Worm (Caenorhabditis elegans) whole organism, late embryonic: ENCODE data around the gene Y66A7A.7.
A peak's percentile ranks its signal among the peaks of the same experiment; 100 is the strongest.

ENCODE experiments used
- C38D4.7 ChIP-seq: fragments of 200-800 bp; sonication (Bioruptor generic); optimal IDR thresholded peaks from 2 replicates; lab custom pipeline; 2018; ENCODE audit warnings: mild to moderate bottlenecking, missing genetic modification characterization, moderate library complexity, missing compliant biosample characterization
- F13H6.1 ChIP-seq: sonication (generic microtip); optimal IDR thresholded peaks from 2 replicates; lab custom pipeline; 2016; ENCODE audit warnings: missing genetic modification characterization, missing compliant biosample characterization
- K02D7.2 ChIP-seq: sonication (generic microtip); optimal IDR thresholded peaks from 2 replicates; lab custom pipeline; 2017; ENCODE audit warnings: mild to moderate bottlenecking, missing genetic modification characterization, missing compliant biosample characterization
- K09A11.1 ChIP-seq: sonication (generic microtip); optimal IDR thresholded peaks from 2 replicates; lab custom pipeline; 2017; ENCODE audit warnings: antibody characterized with exemption, mild to moderate bottlenecking, missing genetic modification characterization, missing compliant biosample characterization; ENCODE audit not compliant: insufficient read depth
- ceh-18 ChIP-seq: sonication (generic microtip); optimal IDR thresholded peaks from 2 replicates; lab custom pipeline; 2016; ENCODE audit warnings: missing genetic modification characterization, missing compliant biosample characterization
- ceh-24 ChIP-seq: sonication (generic microtip); optimal IDR thresholded peaks from 2 replicates; lab custom pipeline; 2016; ENCODE audit warnings: mild to moderate bottlenecking, missing genetic modification characterization, missing compliant biosample characterization
- ceh-30 ChIP-seq: fragments of 150-350 bp; optimal IDR thresholded peaks from 2 replicates; lab custom pipeline; 2014; ENCODE audit warnings: missing biosample characterization, missing genetic modification characterization
- ceh-31 ChIP-seq: sonication (generic microtip); optimal IDR thresholded peaks from 2 replicates; lab custom pipeline; 2016; ENCODE audit warnings: missing genetic modification characterization, missing compliant biosample characterization
- ceh-6 ChIP-seq: fragments of 200-800 bp; sonication (Bioruptor generic); optimal IDR thresholded peaks from 2 replicates; lab custom pipeline; 2018; ENCODE audit warnings: mild to moderate bottlenecking, missing genetic modification characterization, missing compliant biosample characterization
- ceh-9 ChIP-seq: sonication (generic microtip); optimal IDR thresholded peaks from 2 replicates; lab custom pipeline; 2016; ENCODE audit warnings: mild to moderate bottlenecking, missing genetic modification characterization, inconsistent platforms, missing compliant biosample characterization
- elt-2 ChIP-seq: sonication (generic microtip); optimal IDR thresholded peaks from 2 replicates; lab custom pipeline; 2016; ENCODE audit warnings: missing genetic modification reagents, missing genetic modification characterization, missing compliant biosample characterization
- ets-4 ChIP-seq: sonication (generic microtip); optimal IDR thresholded peaks from 2 replicates; lab custom pipeline; 2016; ENCODE audit warnings: missing genetic modification characterization, missing compliant biosample characterization
- eyg-1 ChIP-seq: sonication (generic microtip); optimal IDR thresholded peaks from 2 replicates; lab custom pipeline; 2016; ENCODE audit warnings: missing genotype, missing genetic modification characterization, missing compliant biosample characterization
- fax-1 ChIP-seq: sonication (generic microtip); optimal IDR thresholded peaks from 2 replicates; lab custom pipeline; 2016; ENCODE audit warnings: missing genotype, missing genetic modification characterization, missing compliant biosample characterization
- fkh-10 ChIP-seq: fragments of 150-350 bp; optimal IDR thresholded peaks from 2 replicates; lab custom pipeline; 2014; ENCODE audit warnings: missing biosample characterization, missing genetic modification reagents, missing genetic modification characterization
- fkh-6 ChIP-seq: sonication (generic microtip); optimal IDR thresholded peaks from 2 replicates; lab custom pipeline; 2016; ENCODE audit warnings: missing genetic modification characterization, missing compliant biosample characterization
- gmeb-2 ChIP-seq: sonication (generic microtip); optimal IDR thresholded peaks from 2 replicates; lab custom pipeline; 2016; ENCODE audit warnings: missing genetic modification characterization, inconsistent platforms, missing compliant biosample characterization
- hlh-13 ChIP-seq: fragments of 200-800 bp; sonication (Bioruptor generic); optimal IDR thresholded peaks from 2 replicates; lab custom pipeline; 2018; ENCODE audit warnings: mild to moderate bottlenecking, missing genetic modification characterization, missing compliant biosample characterization
- hlh-30 ChIP-seq: sonication (generic microtip); optimal IDR thresholded peaks from 2 replicates; lab custom pipeline; 2017; ENCODE audit warnings: antibody characterized with exemption, missing genetic modification characterization, missing compliant biosample characterization; ENCODE audit not compliant: insufficient read depth
- hlh-6 ChIP-seq: sonication (generic microtip); optimal IDR thresholded peaks from 2 replicates; lab custom pipeline; 2016; ENCODE audit warnings: missing genotype, missing genetic modification characterization, missing compliant biosample characterization
- lim-6 ChIP-seq: sonication (generic microtip); optimal IDR thresholded peaks from 2 replicates; lab custom pipeline; 2016; ENCODE audit warnings: missing genetic modification characterization, missing compliant biosample characterization
- mec-3 ChIP-seq: sonication (generic microtip); optimal IDR thresholded peaks from 2 replicates; lab custom pipeline; 2016; ENCODE audit warnings: borderline replicate concordance, missing genetic modification characterization, missing compliant biosample characterization
- nfya-1 ChIP-seq: sonication (generic microtip); optimal IDR thresholded peaks from 2 replicates; lab custom pipeline; 2017; ENCODE audit warnings: missing genetic modification characterization, mild to moderate bottlenecking, missing compliant biosample characterization, antibody characterized with exemption, moderate library complexity
- nhr-11 ChIP-seq: fragments of 150-350 bp; optimal IDR thresholded peaks from 2 replicates; lab custom pipeline; 2014; ENCODE audit warnings: missing biosample characterization, missing genetic modification characterization
- pat-9 ChIP-seq: fragments of 200-800 bp; sonication (Bioruptor generic); optimal IDR thresholded peaks from 2 replicates; lab custom pipeline; 2018; ENCODE audit warnings: mild to moderate bottlenecking, missing genetic modification characterization, moderate library complexity, missing compliant biosample characterization
- pax-1 ChIP-seq: fragments of 150-350 bp; optimal IDR thresholded peaks from 2 replicates; lab custom pipeline; 2014; ENCODE audit warnings: missing biosample characterization, missing genetic modification characterization
- pros-1 ChIP-seq: fragments of 150-350 bp; optimal IDR thresholded peaks from 2 replicates; lab custom pipeline; 2014; ENCODE audit warnings: missing biosample characterization, missing genetic modification reagents, missing genetic modification characterization
- ref-2 ChIP-seq: sonication (generic microtip); optimal IDR thresholded peaks from 2 replicates; lab custom pipeline; 2016; ENCODE audit warnings: missing genetic modification characterization, missing compliant biosample characterization
- rnt-1 ChIP-seq: sonication (generic microtip); optimal IDR thresholded peaks from 2 replicates; lab custom pipeline; 2016; ENCODE audit warnings: missing genetic modification characterization, missing compliant biosample characterization
- tbx-2 ChIP-seq: sonication (generic microtip); optimal IDR thresholded peaks from 2 replicates; lab custom pipeline; 2016; ENCODE audit warnings: missing genetic modification characterization, missing compliant biosample characterization
- tbx-7 ChIP-seq: sonication (generic microtip); optimal IDR thresholded peaks from 2 replicates; lab custom pipeline; 2016; ENCODE audit warnings: missing genotype, missing genetic modification characterization, missing compliant biosample characterization
- ttx-3 ChIP-seq: sonication (generic microtip); optimal IDR thresholded peaks from 2 replicates; lab custom pipeline; 2016; ENCODE audit warnings: missing genetic modification reagents, missing genetic modification characterization, missing compliant biosample characterization
- unc-42 ChIP-seq: sonication (generic microtip); optimal IDR thresholded peaks from 2 replicates; lab custom pipeline; 2016; ENCODE audit warnings: missing genotype, missing genetic modification characterization, missing compliant biosample characterization
- unc-55 ChIP-seq: sonication (generic microtip); optimal IDR thresholded peaks from 2 replicates; lab custom pipeline; 2017; ENCODE audit warnings: missing biosample characterization, missing genetic modification reagents, missing genetic modification characterization
- unc-86 ChIP-seq: sonication (generic microtip); optimal IDR thresholded peaks from 2 replicates; lab custom pipeline; 2016; ENCODE audit warnings: missing genetic modification characterization, missing compliant biosample characterization
- ztf-16 ChIP-seq: sonication (generic microtip); optimal IDR thresholded peaks from 2 replicates; lab custom pipeline; 2017; ENCODE audit warnings: missing genetic modification characterization, missing compliant biosample characterization

Y66A7A.7 gene

ce11 chrIII:11657185-11657817 is 28.0 kb upstream of the Y66A7A.7 start, which contains the start of gene crh-1:
Gene crh-1, plus strand, starts transcription at chrIII:11657767.
- peak; percentile 23 for TF ChIP-seq tbx-2 (tag; lab: Kevin White, UChicago)
- TF ChIP-seq lim-6 (tag; lab: Kevin White, UChicago): no peak
- TF ChIP-seq hlh-30 (tag; lab: Kevin White, UChicago): peak; percentile 84
- TF ChIP-seq nfya-1 (tag; lab: Kevin White, UChicago): peak; percentile 47
- TF ChIP-seq ceh-24: no peak
- TF ChIP-seq unc-55 (GFP tag; lab: Kevin White, UChicago): peak; percentile 47

ce11 chrIII:11656389-11656788 is 27.1 kb upstream of the Y66A7A.7 start:
- TF ChIP-seq ref-2 (no peak), nfya-1 (tag; lab: Kevin White, UChicago) (peak; percentile 63)

ce11 chrIII:11651430-11651829 is 22.2 kb upstream of the Y66A7A.7 start:
- TF ChIP-seq fax-1 (tag; lab: Kevin White, UChicago) (no peak), hlh-6 (tag; lab: Kevin White, UChicago) (no peak), unc-55 (GFP tag; lab: Kevin White, UChicago) (no peak), ceh-24 (no peak), elt-2 (tag; lab: Kevin White, UChicago) (no peak)

- TF ChIP-seq nfya-1 (tag; lab: Kevin White, UChicago) (no peak), K09A11.1 (tag; lab: Kevin White, UChicago) (no peak), lim-6 (tag; lab: Kevin White, UChicago) (no peak), ceh-18 (tag; lab: Kevin White, UChicago) (no peak), nhr-11 (no peak), ceh-6 (GFP tag; lab: Kevin White, UChicago) (no peak), tbx-7 (tag; lab: Kevin White, UChicago) (no peak), mec-3 (tag; lab: Kevin White, UChicago) (no peak), F13H6.1 (tag; lab: Kevin White, UChicago) (no peak), ceh-30 (tag; lab: Kevin White, UChicago) (no peak), hlh-13 (GFP tag; lab: Kevin White, UChicago) (no peak), ref-2 (no peak), hlh-30 (tag; lab: Kevin White, UChicago) (no peak), eyg-1 (tag; lab: Kevin White, UChicago) (no peak), rnt-1 (tag; lab: Kevin White, UChicago) (no peak), hlh-6 (tag; lab: Kevin White, UChicago) (no peak), pax-1 (tag; lab: Kevin White, UChicago) (no peak), ceh-31 (tag; lab: Kevin White, UChicago) (no peak), gmeb-2 (no peak), C38D4.7 (no peak)
Measured at ce11 chrIII:11650152-11650551, 20.9 kb upstream of the Y66A7A.7 start, which contains the start of gene faah-6. Gene faah-6, plus strand, starts transcription at chrIII:11650452.

- no peak for TF ChIP-seq pax-1 (tag; lab: Kevin White, UChicago)
- no peak for TF ChIP-seq unc-86
- peak; percentile 90 for TF ChIP-seq unc-42 (tag; lab: Kevin White, UChicago)
Measured at ce11 chrIII:11641347-11641746, 12.1 kb upstream of the Y66A7A.7 start.

- TF ChIP-seq fkh-10 (no peak), hlh-30 (tag; lab: Kevin White, UChicago) (no peak), ceh-30 (tag; lab: Kevin White, UChicago) (no peak), pat-9 (no peak), ets-4 (tag; lab: Kevin White, UChicago) (no peak), K02D7.2 (tag; lab: Kevin White, UChicago) (no peak), ceh-9 (tag; lab: Kevin White, UChicago) (no peak), rnt-1 (tag; lab: Kevin White, UChicago) (no peak), fkh-6 (no peak), tbx-7 (tag; lab: Kevin White, UChicago) (no peak), ztf-16 (tag; lab: Kevin White, UChicago) (no peak), ttx-3 (tag; lab: Kevin White, UChicago) (no peak), pros-1 (tag; lab: Kevin White, UChicago) (no peak)
Measured at ce11 chrIII:11636740-11637139, 7.5 kb upstream of the Y66A7A.7 start, which contains the start of gene tbx-33. Gene tbx-33, minus strand, starts transcription at chrIII:11636840.
